Fruit fly (Drosophila melanogaster) whole organism, embryonic: Measurements from ENCODE around the gene Ubc4.

Source experiments
- Atf3 ChIP-seq: fragments of 200-800 bp; sonication (Bioruptor generic); optimal IDR thresholded peaks from 3 replicates; lab custom pipeline; 2016; ENCODE audit warnings: missing biosample characterization, missing genetic modification characterization
- B-H2 ChIP-seq: fragments of 200-800 bp; sonication (Bioruptor generic); optimal IDR thresholded peaks from 2 replicates; lab custom pipeline; 2018; ENCODE audit warnings: missing biosample characterization, mild to moderate bottlenecking, missing genetic modification characterization
- BEAF-32 ChIP-seq: fragments of 200-800 bp; sonication (Bioruptor generic); optimal IDR thresholded peaks from 3 replicates; lab custom pipeline; 2017; ENCODE audit warnings: missing biosample characterization, missing genetic modification characterization, mild to moderate bottlenecking, moderate library complexity, missing genetic modification reagents
- CG10267 ChIP-seq: fragments of 200-800 bp; sonication (Bioruptor generic); optimal IDR thresholded peaks from 2 replicates; lab custom pipeline; 2018; ENCODE audit warnings: missing biosample characterization, mild to moderate bottlenecking, missing genetic modification characterization, moderate library complexity
- CG10565 ChIP-seq: fragments of 200-800 bp; sonication (Bioruptor generic); optimal IDR thresholded peaks from 3 replicates; lab custom pipeline; 2016; ENCODE audit warnings: missing biosample characterization, mild to moderate bottlenecking, missing genetic modification characterization
- CG11695 ChIP-seq: fragments of 200-800 bp; sonication (Bioruptor generic); IDR thresholded peaks from 3 replicates; pipeline ENCODE4 v1.3.6; 2022; ENCODE audit warnings: missing biosample characterization, missing genetic modification characterization
- CG1233 ChIP-seq: fragments of 200-800 bp; sonication (Bioruptor generic); optimal IDR thresholded peaks from 4 replicates; lab custom pipeline; 2018; ENCODE audit warnings: missing biosample characterization, mild to moderate bottlenecking, missing genetic modification characterization
- CG1602 ChIP-seq: fragments of 200-800 bp; sonication (Bioruptor generic); optimal IDR thresholded peaks from 3 replicates; lab custom pipeline; 2016; ENCODE audit warnings: missing biosample characterization, missing genetic modification characterization
- CG16779 ChIP-seq: fragments of 200-800 bp; sonication (Bioruptor generic); IDR thresholded peaks from 2 replicates; pipeline ENCODE4 v1.3.6; 2022; ENCODE audit warnings: missing biosample characterization, missing genetic modification characterization
- CG17612 ChIP-seq: fragments of 200-800 bp; sonication (Bioruptor generic); IDR thresholded peaks from 2 replicates; pipeline ENCODE4 v1.3.6; 2022; ENCODE audit warnings: missing biosample characterization, missing genetic modification characterization
- CG18764 ChIP-seq: fragments of 200-800 bp; sonication (Bioruptor generic); optimal IDR thresholded peaks from 3 replicates; lab custom pipeline; 2016; ENCODE audit warnings: missing biosample characterization, missing genetic modification characterization
- CG2199 ChIP-seq: fragments of 200-800 bp; sonication (Bioruptor generic); IDR thresholded peaks from 3 replicates; pipeline ENCODE4 v1.3.6; 2022; ENCODE audit warnings: missing biosample characterization, missing genetic modification characterization
- CG3281 ChIP-seq: fragments of 200-800 bp; sonication (Bioruptor generic); optimal IDR thresholded peaks from 3 replicates; lab custom pipeline; 2017; ENCODE audit warnings: missing biosample characterization, mild to moderate bottlenecking, missing genetic modification characterization
- CG4617 ChIP-seq: fragments of 200-800 bp; sonication (Bioruptor generic); optimal IDR thresholded peaks from 3 replicates; lab custom pipeline; 2016; ENCODE audit warnings: missing biosample characterization, missing genetic modification characterization, borderline replicate concordance
- CG4820 ChIP-seq: fragments of 200-800 bp; sonication (Bioruptor generic); optimal IDR thresholded peaks from 3 replicates; lab custom pipeline; 2016; ENCODE audit warnings: missing biosample characterization, missing genetic modification characterization
- CG6765 ChIP-seq: fragments of 200-800 bp; sonication (Bioruptor generic); optimal IDR thresholded peaks from 3 replicates; lab custom pipeline; 2017; ENCODE audit warnings: missing biosample characterization, mild to moderate bottlenecking, missing genetic modification characterization
- CG7745 ChIP-seq: fragments of 200-800 bp; sonication (Bioruptor generic); optimal IDR thresholded peaks from 2 replicates; lab custom pipeline; 2018; ENCODE audit warnings: missing biosample characterization, mild to moderate bottlenecking, missing genetic modification characterization, moderate library complexity
- CG8388 ChIP-seq: fragments of 200-800 bp; sonication (Bioruptor generic); optimal IDR thresholded peaks from 2 replicates; lab custom pipeline; 2019; ENCODE audit warnings: missing biosample characterization, mild to moderate bottlenecking, missing genetic modification characterization, moderate library complexity
- CG9215 ChIP-seq: fragments of 200-800 bp; sonication (Bioruptor generic); IDR thresholded peaks from 2 replicates; pipeline ENCODE4 v1.3.6; 2022; ENCODE audit warnings: missing biosample characterization, missing genetic modification characterization
- CG9727 ChIP-seq: fragments of 200-800 bp; sonication (Bioruptor generic); optimal IDR thresholded peaks from 3 replicates; lab custom pipeline; 2017; ENCODE audit warnings: missing biosample characterization, mild to moderate bottlenecking, missing genetic modification characterization
- CTCF ChIP-seq: fragments of 200-800 bp; sonication (Bioruptor generic); optimal IDR thresholded peaks from 2 replicates; lab custom pipeline; 2017; ENCODE audit warnings: missing biosample characterization, mild to moderate bottlenecking, missing genetic modification characterization, moderate library complexity
- Dbx ChIP-seq: fragments of 200-800 bp; sonication (Bioruptor generic); IDR thresholded peaks from 3 replicates; pipeline ENCODE4 v1.3.6; 2022; ENCODE audit warnings: missing biosample characterization, missing genetic modification characterization
- H2.0 ChIP-seq: fragments of 200-800 bp; sonication (Bioruptor generic); IDR thresholded peaks from 2 replicates; pipeline ENCODE4 v1.3.6; 2022; ENCODE audit warnings: missing biosample characterization, missing genetic modification characterization
- HLH4C ChIP-seq: fragments of 200-800 bp; sonication (Bioruptor generic); IDR thresholded peaks from 3 replicates; pipeline ENCODE4 v1.3.6; 2022; ENCODE audit warnings: missing biosample characterization, missing genetic modification characterization; ENCODE audit not compliant: partially characterized antibody
- HLH54F ChIP-seq: fragments of 200-800 bp; sonication (Bioruptor generic); optimal IDR thresholded peaks from 3 replicates; lab custom pipeline; 2016; ENCODE audit warnings: missing biosample characterization, missing genetic modification characterization
- Hr3 ChIP-seq: fragments of 200-800 bp; sonication (Bioruptor generic); optimal IDR thresholded peaks from 3 replicates; lab custom pipeline; 2016; ENCODE audit warnings: missing biosample characterization, missing genetic modification characterization
- Meics ChIP-seq: fragments of 200-800 bp; sonication (Bioruptor generic); optimal IDR thresholded peaks from 2 replicates; lab custom pipeline; 2017; ENCODE audit warnings: missing biosample characterization, mild to moderate bottlenecking, missing genetic modification characterization
- Mrtf ChIP-seq: fragments of 200-800 bp; sonication (Bioruptor generic); IDR thresholded peaks from 3 replicates; pipeline ENCODE4 v1.3.6; 2022; ENCODE audit warnings: missing biosample characterization, missing genetic modification characterization
- NK7.1 ChIP-seq: fragments of 200-800 bp; sonication (Bioruptor generic); optimal IDR thresholded peaks from 3 replicates; lab custom pipeline; 2016; ENCODE audit warnings: missing biosample characterization, missing genetic modification characterization
- Sry-δ ChIP-seq: fragments of 200-800 bp; sonication (Bioruptor generic); optimal IDR thresholded peaks from 2 replicates; lab custom pipeline; 2016; ENCODE audit warnings: missing biosample characterization, missing genetic modification characterization
- Taf1 ChIP-seq: fragments of 200-800 bp; sonication (Bioruptor generic); IDR thresholded peaks from 2 replicates; pipeline ENCODE4 v1.3.6; 2022; ENCODE audit warnings: missing biosample characterization, missing genetic modification characterization
- br ChIP-seq: fragments of >200 bp; optimal IDR thresholded peaks from 2 replicates; lab custom pipeline; 2017
- dimm ChIP-seq: fragments of 200-800 bp; sonication (Bioruptor generic); IDR thresholded peaks from 2 replicates; pipeline ENCODE4 v1.3.6; 2022; ENCODE audit warnings: missing biosample characterization, missing genetic modification characterization
- ems ChIP-seq: fragments of 200-800 bp; sonication (Bioruptor generic); optimal IDR thresholded peaks from 3 replicates; lab custom pipeline; 2016; ENCODE audit warnings: missing biosample characterization, missing genetic modification characterization
- en ChIP-seq: fragments of 200-800 bp; sonication (Bioruptor generic); optimal IDR thresholded peaks from 2 replicates; lab custom pipeline; 2016; ENCODE audit warnings: missing biosample characterization, missing genetic modification characterization
- fd64A ChIP-seq: fragments of 200-800 bp; sonication (Bioruptor generic); optimal IDR thresholded peaks from 3 replicates; lab custom pipeline; 2018; ENCODE audit warnings: missing biosample characterization, mild to moderate bottlenecking, missing genetic modification characterization
- fd96Cb ChIP-seq: fragments of 200-800 bp; sonication (Bioruptor generic); optimal IDR thresholded peaks from 2 replicates; lab custom pipeline; 2018; ENCODE audit warnings: missing biosample characterization, mild to moderate bottlenecking, missing genetic modification characterization, moderate library complexity
- gcm ChIP-seq: fragments of 200-800 bp; sonication (Bioruptor generic); optimal IDR thresholded peaks from 2 replicates; lab custom pipeline; 2019; ENCODE audit warnings: missing biosample characterization, mild to moderate bottlenecking, missing genetic modification characterization, moderate library complexity
- gem ChIP-seq: fragments of 200-800 bp; sonication (Bioruptor generic); optimal IDR thresholded peaks from 2 replicates; lab custom pipeline; 2019; ENCODE audit warnings: missing biosample characterization, mild to moderate bottlenecking, missing genetic modification characterization, moderate library complexity
- hbn ChIP-seq: fragments of 200-800 bp; sonication (Bioruptor generic); IDR thresholded peaks from 2 replicates; pipeline ENCODE4 v1.3.6; 2022; ENCODE audit warnings: missing biosample characterization, missing genetic modification characterization; ENCODE audit not compliant: partially characterized antibody
- lilli ChIP-seq: fragments of 200-800 bp; sonication (Bioruptor generic); optimal IDR thresholded peaks from 3 replicates; lab custom pipeline; 2016; ENCODE audit warnings: missing biosample characterization, missing genetic modification characterization
- lola ChIP-seq, 3 experiments: fragments of >200 bp in 2 of 3; fragments of 200-800 bp in 1 of 3; sonication (Bioruptor generic) in 1 of 3; optimal IDR thresholded peaks; 2 replicates each; lab custom pipeline; 2017 to 2019; ENCODE audit warnings: missing biosample characterization in 3 of 3, missing genetic modification characterization in 3 of 3, mild to moderate bottlenecking in 1 of 3, moderate library complexity in 1 of 3
- mirr ChIP-seq: fragments of 200-800 bp; sonication (Bioruptor generic); optimal IDR thresholded peaks from 3 replicates; lab custom pipeline; 2018; ENCODE audit warnings: missing biosample characterization, mild to moderate bottlenecking, missing genetic modification characterization
- oc ChIP-seq: fragments of 200-800 bp; sonication (Bioruptor generic); optimal IDR thresholded peaks from 2 replicates; lab custom pipeline; 2018; ENCODE audit warnings: missing biosample characterization, mild to moderate bottlenecking, missing genetic modification characterization, moderate library complexity
- onecut ChIP-seq: fragments of 200-800 bp; sonication (Bioruptor generic); IDR thresholded peaks from 2 replicates; pipeline ENCODE4 v1.3.6; 2022; ENCODE audit warnings: missing biosample characterization, missing genetic modification characterization
- psq ChIP-seq: fragments of 200-800 bp; sonication (Bioruptor generic); optimal IDR thresholded peaks from 2 replicates; lab custom pipeline; 2017; ENCODE audit warnings: missing biosample characterization, missing genetic modification characterization
- pum ChIP-seq: fragments of 200-800 bp; sonication (Bioruptor generic); optimal IDR thresholded peaks from 2 replicates; lab custom pipeline; 2016; ENCODE audit warnings: missing biosample characterization, missing genetic modification characterization
- sd ChIP-seq: fragments of 200-800 bp; sonication (Bioruptor generic); optimal IDR thresholded peaks from 3 replicates; lab custom pipeline; 2018; ENCODE audit warnings: missing biosample characterization, mild to moderate bottlenecking, missing genetic modification characterization, moderate library complexity
- slou ChIP-seq: fragments of 200-800 bp; sonication (Bioruptor generic); optimal IDR thresholded peaks from 3 replicates; lab custom pipeline; 2016; ENCODE audit warnings: missing biosample characterization, missing genetic modification characterization
- tin ChIP-seq: fragments of 200-800 bp; sonication (Bioruptor generic); optimal IDR thresholded peaks from 3 replicates; lab custom pipeline; 2016; ENCODE audit warnings: missing biosample characterization, missing genetic modification characterization
- trem ChIP-seq: fragments of 200-800 bp; optimal IDR thresholded peaks from 3 replicates; lab custom pipeline; 2019; ENCODE audit warnings: missing biosample characterization, mild to moderate bottlenecking, missing genetic modification characterization, moderate library complexity
- yki ChIP-seq: fragments of >200 bp; optimal IDR thresholded peaks from 3 replicates; lab custom pipeline; 2018
- zf30C ChIP-seq: fragments of 200-800 bp; sonication (Bioruptor generic); optimal IDR thresholded peaks from 3 replicates; lab custom pipeline; 2018; ENCODE audit warnings: missing biosample characterization, mild to moderate bottlenecking, missing genetic modification characterization

Gene Ubc4

DNA sequence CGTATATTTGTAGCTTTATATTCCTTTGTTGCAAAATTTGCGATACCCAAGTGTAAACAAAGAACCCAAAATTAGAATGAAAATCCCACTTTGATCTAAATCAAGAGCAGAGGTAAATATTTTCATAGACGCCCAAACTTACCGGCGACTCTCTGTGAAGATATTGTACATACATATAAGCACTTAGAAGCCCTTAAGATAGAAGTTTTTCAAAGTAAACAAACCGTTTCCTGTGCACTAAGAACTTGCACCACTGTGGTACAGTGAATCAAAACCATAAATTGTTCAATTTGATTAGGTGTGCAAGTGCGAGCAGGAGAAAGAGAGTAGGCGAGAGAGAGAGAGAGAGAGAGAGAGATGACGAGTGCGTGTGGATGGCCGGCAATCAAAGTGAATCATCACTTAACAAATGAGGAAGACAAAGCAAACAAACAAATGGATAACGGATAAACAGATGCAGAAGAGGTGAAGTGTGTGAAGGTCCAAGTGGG is 20.1 kb upstream of the Ubc4 start (continued):
- TF ChIP-seq Dbx: no peak
- TF ChIP-seq fd96Cb: no peak
- no peak for TF ChIP-seq CG3281
- TF ChIP-seq CG4820 (GFP tag; lab: Kevin White, UChicago): no peak
- peak; percentile 3 for TF ChIP-seq psq (GFP tag; lab: Kevin White, UChicago)
- TF ChIP-seq br (lab: Kevin White, UChicago): no peak
- TF ChIP-seq sd (tag; lab: Kevin White, UChicago): peak; percentile 20
- TF ChIP-seq oc: no peak
- no peak for TF ChIP-seq CG2199
- no peak for TF ChIP-seq slou (GFP tag; lab: Kevin White, UChicago)
- TF ChIP-seq en (GFP tag; lab: Kevin White, UChicago): no peak
- no peak for TF ChIP-seq B-H2 (GFP tag; lab: Kevin White, UChicago)
- no peak for TF ChIP-seq CG11695 (GFP tag; lab: Robert Waterston, UW)
- TF ChIP-seq trem (tag; lab: Kevin White, UChicago): no peak
- TF ChIP-seq CG1233 (GFP tag; lab: Kevin White, UChicago): peak; percentile 26
- no peak for TF ChIP-seq HLH4C (GFP tag; lab: Robert Waterston, UW)
- TF ChIP-seq CG1602 (GFP tag; lab: Kevin White, UChicago): no peak
- no peak for TF ChIP-seq CG6765 (GFP tag; lab: Kevin White, UChicago)
- no peak for TF ChIP-seq CG17612 (GFP tag; lab: Robert Waterston, UW)
- TF ChIP-seq HLH54F (GFP tag; lab: Kevin White, UChicago): no peak
- peak in 1 of 3 experiments; percentile 24 for TF ChIP-seq lola (GFP tag; optimal IDR thresholded peaks at IDR 0.05; lab: Kevin White, UChicago)
- TF ChIP-seq CG9215 (GFP tag; lab: Robert Waterston, UW): no peak
- no peak for TF ChIP-seq CG10565
- no peak for TF ChIP-seq zf30C (GFP tag; lab: Kevin White, UChicago)
- TF ChIP-seq CG8388 (GFP tag; lab: Kevin White, UChicago): peak; percentile 68
- peak; percentile 21 for TF ChIP-seq gcm (GFP tag; lab: Kevin White, UChicago)
- TF ChIP-seq H2.0 (GFP tag; lab: Robert Waterston, UW): no peak
- TF ChIP-seq Hr3 (GFP tag; lab: Kevin White, UChicago): no peak
- peak; percentile 28 for TF ChIP-seq CG7745 (tag; lab: Kevin White, UChicago)
- no peak for TF ChIP-seq BEAF-32 (GFP tag; lab: Kevin White, UChicago)
- TF ChIP-seq CG9727 (GFP tag; lab: Kevin White, UChicago): no peak
- TF ChIP-seq Mrtf (GFP tag; lab: Robert Waterston, UW): no peak
- TF ChIP-seq pum (GFP tag; lab: Kevin White, UChicago): no peak
- no peak for TF ChIP-seq onecut
- no peak for TF ChIP-seq dimm (GFP tag; lab: Robert Waterston, UW)
- no peak for TF ChIP-seq yki (lab: Kevin White, UChicago)
- no peak for TF ChIP-seq lilli (GFP tag; lab: Kevin White, UChicago)
- TF ChIP-seq hbn (GFP tag; lab: Robert Waterston, UW): no peak
- TF ChIP-seq CG4617: no peak
- TF ChIP-seq gem (tag; lab: Kevin White, UChicago): peak; percentile 18
- no peak for TF ChIP-seq ems (GFP tag; lab: Kevin White, UChicago)
- TF ChIP-seq CG18764 (GFP tag; lab: Kevin White, UChicago): no peak
- no peak for TF ChIP-seq NK7.1 (GFP tag; lab: Kevin White, UChicago)
- no peak for TF ChIP-seq Meics
- peak; percentile 42 for TF ChIP-seq fd64A (GFP tag; lab: Kevin White, UChicago)
- TF ChIP-seq tin: no peak
- no peak for TF ChIP-seq Atf3 (GFP tag; lab: Kevin White, UChicago)
- TF ChIP-seq Taf1 (GFP tag; lab: Robert Waterston, UW): no peak
- TF ChIP-seq Sry-δ: no peak
- TF ChIP-seq CG16779: no peak
- TF ChIP-seq CTCF (GFP tag; lab: Kevin White, UChicago): no peak
- TF ChIP-seq mirr (GFP tag; lab: Kevin White, UChicago): no peak
- TF ChIP-seq CG10267 (tag; lab: Kevin White, UChicago): no peak
